Worm (Caenorhabditis elegans): ENCODE measurements around the gene fbxc-43.

fbxc-43 gene

ce11 chrII:4238963-4239362 lies 3.2 kb upstream of the fbxc-43 start:
- TF ChIP-seq nfya-1 (tag; optimal IDR thresholded peaks at IDR 0.05; ENCODE audit: insufficient read depth) (peak; percentile 92), lsy-12 (tag; optimal IDR thresholded peaks at IDR 0.05) (no peak)

- TF ChIP-seq jun-1 (tag; optimal IDR thresholded peaks at IDR 0.05) (no peak), mml-1 (tag; optimal IDR thresholded peaks at IDR 0.05) (no peak), ceh-82 (tag; optimal IDR thresholded peaks at IDR 0.05) (no peak), ceh-9 (tag; optimal IDR thresholded peaks at IDR 0.05) (no peak), nhr-67 (tag; optimal IDR thresholded peaks at IDR 0.05) (no peak), R02D3.7 (tag; optimal IDR thresholded peaks at IDR 0.05) (peak; percentile 1), nhr-28 (tag; optimal IDR thresholded peaks at IDR 0.05) (no peak), sea-2 (GFP tag; optimal IDR thresholded peaks at IDR 0.05) (no peak), mdl-1 (tag; optimal IDR thresholded peaks at IDR 0.05) (no peak), lsy-12 (tag; optimal IDR thresholded peaks at IDR 0.05) (no peak), fkh-2 (tag; optimal IDR thresholded peaks at IDR 0.05) (no peak), daf-12 (tag; optimal IDR thresholded peaks at IDR 0.05) (no peak), nhr-43 (tag; optimal IDR thresholded peaks at IDR 0.05; ENCODE audit: poor library complexity, severe bottlenecking) (no peak), pqm-1 (tag; optimal IDR thresholded peaks at IDR 0.05) (no peak), ZK546.5 (tag; optimal IDR thresholded peaks at IDR 0.05) (no peak), snpc-4 (tag; optimal IDR thresholded peaks at IDR 0.05) (peak; percentile 27), ama-1 (optimal IDR thresholded peaks at IDR 0.05) (no peak), lin-15B (tag; optimal IDR thresholded peaks at IDR 0.05) (no peak), nhr-76 (tag; optimal IDR thresholded peaks at IDR 0.05) (no peak), unc-39 (tag; optimal IDR thresholded peaks at IDR 0.05) (no peak), zag-1 (tag; optimal IDR thresholded peaks at IDR 0.05) (no peak), hmg-11 (tag; optimal IDR thresholded peaks at IDR 0.05) (peak; percentile 63), nhr-77 (tag; optimal IDR thresholded peaks at IDR 0.05) (no peak), fkh-10 (GFP tag; optimal IDR thresholded peaks at IDR 0.05) (no peak), nhr-25 (tag; optimal IDR thresholded peaks at IDR 0.05) (no peak), egl-27 (tag; optimal IDR thresholded peaks at IDR 0.05) (no peak), elt-2 (tag; optimal IDR thresholded peaks at IDR 0.05) (no peak), ztf-4 (tag; optimal IDR thresholded peaks at IDR 0.05) (no peak), elt-3 (tag; optimal IDR thresholded peaks at IDR 0.05) (no peak), tbx-2 (tag; optimal IDR thresholded peaks at IDR 0.05) (no peak), nhr-237 (tag; optimal IDR thresholded peaks at IDR 0.05) (no peak), unc-62 (GFP tag; optimal IDR thresholded peaks at IDR 0.05) (no peak), ceh-28 (tag; optimal IDR thresholded peaks at IDR 0.05) (peak; percentile 32), skn-1 (tag; optimal IDR thresholded peaks at IDR 0.05) (no peak), aly-2 (tag; optimal IDR thresholded peaks at IDR 0.05) (no peak), ztf-11 (tag; optimal IDR thresholded peaks at IDR 0.05) (no peak), lin-39 (tag; optimal IDR thresholded peaks at IDR 0.05) (peak; percentile 14), nhr-11 (tag; optimal IDR thresholded peaks at IDR 0.05) (no peak), fos-1 (tag; optimal IDR thresholded peaks at IDR 0.05) (no peak), nhr-12 (tag; optimal IDR thresholded peaks at IDR 0.05) (no peak), nfya-1 (tag; optimal IDR thresholded peaks at IDR 0.05; ENCODE audit: insufficient read depth) (peak; percentile 51), pha-4 (tag; optimal IDR thresholded peaks at IDR 0.05) (peak; percentile 29), ceh-16 (tag; optimal IDR thresholded peaks at IDR 0.05) (no peak), egl-5 (tag; optimal IDR thresholded peaks at IDR 0.05) (no peak), elt-1 (tag; optimal IDR thresholded peaks at IDR 0.05) (no peak), eor-1 (tag; optimal IDR thresholded peaks at IDR 0.05) (no peak), nhr-23 (tag; optimal IDR thresholded peaks at IDR 0.05) (peak; percentile 58)
These were observed 2.0 kb upstream of the fbxc-43 start, which contains the start of the genes fbxc-44 and C16A11.2 for ce11 chrII:4237701-4238214. fbxc-44 (minus strand) TSS chrII:4237751. C16A11.2 (plus strand) TSS chrII:4238203.
